Fruit fly (Drosophila melanogaster) whole organism, larva: Measurements from ENCODE around the gene CG45079.

Experiments used
- noc ChIP-seq: fragments of 200-800 bp; sonication (Bioruptor generic); optimal IDR thresholded peaks from 3 replicates; lab custom pipeline; 2019; ENCODE audit warnings: missing biosample characterization, mild to moderate bottlenecking, missing genetic modification characterization, moderate library complexity

The CG45079 gene

DNA sequence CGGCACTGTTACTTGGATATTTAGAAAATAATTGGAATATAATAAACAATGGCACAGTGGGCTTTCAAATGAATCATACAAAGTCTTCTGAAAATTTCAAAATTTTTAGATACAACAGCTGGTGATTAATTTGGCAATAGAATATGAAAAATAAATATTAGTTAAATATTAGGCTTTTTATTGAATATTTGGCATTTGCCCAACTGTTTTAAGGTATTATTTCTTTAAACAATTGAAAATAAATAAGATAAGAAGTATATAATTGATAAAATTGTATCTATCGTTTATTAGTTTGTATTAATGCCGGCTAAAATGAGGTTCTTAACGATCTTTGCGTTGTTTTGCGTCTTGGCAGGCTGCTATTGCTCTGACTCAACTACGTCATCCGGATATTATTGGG, at the start of gene CG45079:
TSS of gene CG45079 (plus strand) at position 301 of the 400 bp plus-strand sequence.
- TF ChIP-seq noc (tag; lab: Kevin White, UChicago), result no peak

DNA sequence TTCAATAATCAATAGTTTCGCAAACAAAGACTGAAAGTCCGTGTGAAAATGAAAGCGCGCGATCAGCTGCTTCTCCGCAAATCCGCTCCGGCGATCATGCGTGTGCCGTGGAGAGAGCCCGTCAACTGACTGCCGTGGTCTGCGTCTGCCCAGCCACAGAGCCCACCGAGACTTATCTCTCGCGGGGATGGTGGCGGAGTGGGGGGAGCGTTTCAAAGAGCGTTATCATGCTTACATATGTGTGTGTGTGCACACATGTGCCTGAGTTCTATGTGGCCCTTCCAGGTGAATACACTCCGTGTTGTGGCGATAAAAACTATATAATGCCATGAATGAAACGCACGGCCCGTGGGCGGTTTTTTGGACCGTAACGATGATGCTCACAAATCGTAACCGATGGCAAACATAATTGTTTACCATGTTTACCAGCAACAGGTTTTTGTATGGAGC, 46.3 kb upstream of the CG45079 start:
- no peak for TF ChIP-seq noc (tag; lab: Kevin White, UChicago)

DNA sequence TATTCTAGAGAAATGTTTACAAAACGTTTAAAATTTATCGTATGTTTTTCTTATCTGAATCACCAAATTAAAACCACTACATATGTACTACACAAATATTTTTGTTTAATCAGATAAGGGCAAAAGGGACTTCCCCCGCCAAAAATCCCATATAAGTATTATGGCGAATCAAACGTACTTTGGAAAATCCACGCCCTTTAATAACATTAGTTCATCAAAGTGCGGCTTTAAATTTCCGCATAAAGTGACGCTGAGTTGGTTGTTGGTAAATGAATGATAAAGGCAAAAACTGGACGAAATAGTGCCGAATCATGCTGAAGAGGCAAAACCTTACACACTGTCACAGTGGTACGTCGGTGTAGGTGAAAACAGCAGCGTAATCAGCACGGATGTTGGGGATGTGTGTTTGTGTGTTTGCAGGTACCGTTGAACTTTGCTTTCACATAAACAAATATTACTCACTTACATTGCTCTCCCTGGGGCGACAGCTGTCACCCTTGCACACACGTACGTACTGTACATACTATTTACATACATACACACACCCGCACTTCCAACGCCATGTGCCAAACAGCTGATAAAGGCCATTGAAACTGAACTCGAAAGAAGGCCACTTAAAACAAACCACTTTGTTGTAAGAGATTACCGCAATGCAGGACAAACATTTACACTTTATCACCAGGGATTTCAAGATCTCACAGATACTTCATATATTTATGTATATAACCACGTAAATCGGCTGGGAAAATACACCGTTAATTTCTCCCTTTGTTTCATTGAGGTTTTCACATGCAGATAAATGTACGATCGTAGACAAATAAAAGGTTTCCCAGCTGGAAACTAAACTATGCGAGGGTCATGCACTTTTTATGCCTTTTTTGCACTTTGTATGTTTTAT, 45.1 kb upstream of the CG45079 start:
- TF ChIP-seq noc (tag; lab: Kevin White, UChicago), result no peak

DNA sequence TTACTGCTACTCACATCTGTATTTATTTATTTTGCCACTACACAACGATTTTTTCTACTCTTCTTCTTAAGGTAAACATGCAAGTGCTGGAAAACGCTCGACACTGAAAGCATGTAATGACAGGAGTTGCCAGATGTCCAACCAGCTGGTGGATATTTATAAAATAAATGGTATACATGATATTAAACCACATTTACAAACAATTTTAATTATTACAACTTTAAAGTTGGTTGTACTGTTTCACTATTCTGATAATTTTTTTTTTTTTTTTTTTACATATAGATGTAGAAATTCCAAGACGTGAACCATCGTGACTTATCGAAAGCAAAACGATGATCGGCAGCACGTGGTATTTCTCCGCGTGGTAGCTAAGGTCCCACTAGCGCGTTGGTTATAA, 44.4 kb upstream of the CG45079 start, which contains the start of the genes Keap1 and kuk:
TSS of gene Keap1 (minus strand) at position 87 of the 397 bp plus-strand sequence.
TSS of gene kuk (plus strand) at position 386 of the 397 bp plus-strand sequence.
- peak; percentile 38 for TF ChIP-seq noc (tag; lab: Kevin White, UChicago)

DNA sequence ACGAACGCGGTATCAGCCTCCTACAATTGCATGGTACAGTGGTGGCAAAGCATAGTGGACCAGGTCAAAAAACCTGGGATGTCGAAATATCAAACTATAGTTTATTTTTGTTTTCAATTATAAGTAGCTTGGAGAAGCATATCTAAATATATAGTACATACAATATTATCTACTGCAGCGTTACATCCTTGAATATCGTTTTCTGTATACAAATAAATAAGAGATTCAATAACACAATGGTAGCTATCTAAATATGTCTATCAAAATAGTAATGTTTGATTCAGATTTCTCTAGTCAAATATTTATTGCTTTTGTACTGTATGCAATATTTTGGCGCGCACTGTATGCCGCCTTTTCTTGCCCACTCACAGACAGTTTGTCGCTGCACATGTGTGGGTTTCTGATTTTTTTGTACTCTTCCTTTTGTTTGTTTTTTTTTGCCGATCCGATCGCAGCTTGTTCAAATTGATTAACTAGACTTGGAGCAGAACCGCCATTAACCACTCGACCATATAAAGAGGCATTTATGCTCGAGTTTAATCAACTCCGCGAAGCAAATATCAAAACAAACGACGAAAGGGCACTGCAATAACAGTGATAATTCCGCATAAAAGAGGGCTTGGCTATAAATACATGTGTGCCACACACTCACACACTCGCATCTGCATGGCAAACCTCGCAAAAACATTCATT, 43.5 kb upstream of the CG45079 start:
- TF ChIP-seq noc (tag; lab: Kevin White, UChicago), result no peak

DNA sequence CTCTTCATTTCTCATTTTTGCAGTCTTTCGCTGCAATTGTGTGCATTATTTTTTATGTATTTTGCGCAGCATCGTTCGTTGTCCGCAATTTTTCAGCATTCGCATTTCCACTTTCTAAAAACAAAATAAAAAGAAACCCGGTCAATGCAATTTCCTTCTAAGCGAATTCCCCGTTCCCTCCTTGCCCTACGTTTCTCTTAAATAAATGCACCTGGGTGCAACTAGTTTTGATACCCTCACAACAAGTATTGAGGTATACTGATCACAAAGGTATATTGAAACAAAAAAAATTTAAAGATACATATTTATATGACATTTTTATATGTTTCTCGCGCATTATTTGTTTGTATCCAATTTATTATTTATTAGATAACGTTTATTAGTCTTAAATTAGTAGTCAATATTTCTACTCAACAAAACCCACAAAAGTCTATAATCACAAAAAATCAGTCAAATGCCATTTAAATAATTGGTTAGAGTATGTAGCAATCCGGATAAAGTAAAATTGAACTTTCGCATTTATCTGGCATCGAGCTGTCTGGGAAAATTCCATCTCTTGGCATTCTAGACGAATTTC, 42.8 kb upstream of the CG45079 start:
- no peak for TF ChIP-seq noc (tag; lab: Kevin White, UChicago)

DNA sequence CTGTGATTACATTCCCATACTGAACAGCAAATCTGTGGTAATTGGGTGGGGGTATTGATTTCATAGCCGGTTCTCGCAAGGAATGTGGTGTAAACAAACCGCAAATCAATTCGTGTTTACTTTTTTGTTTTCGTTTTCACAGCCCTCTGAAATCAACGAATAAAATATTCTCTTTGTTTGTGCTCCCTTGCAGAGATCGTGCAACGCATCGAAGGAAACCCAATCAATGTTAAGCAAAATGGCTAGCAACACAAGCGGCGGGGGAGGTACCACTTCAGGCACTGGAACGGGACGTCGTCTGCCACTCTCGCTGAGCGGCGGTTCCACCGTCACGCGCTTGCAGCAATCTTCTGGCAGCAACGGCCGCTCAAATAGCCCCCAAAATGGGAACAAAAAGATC, 41.8 kb upstream of the CG45079 start:
- no peak for TF ChIP-seq noc (tag; lab: Kevin White, UChicago)

DNA sequence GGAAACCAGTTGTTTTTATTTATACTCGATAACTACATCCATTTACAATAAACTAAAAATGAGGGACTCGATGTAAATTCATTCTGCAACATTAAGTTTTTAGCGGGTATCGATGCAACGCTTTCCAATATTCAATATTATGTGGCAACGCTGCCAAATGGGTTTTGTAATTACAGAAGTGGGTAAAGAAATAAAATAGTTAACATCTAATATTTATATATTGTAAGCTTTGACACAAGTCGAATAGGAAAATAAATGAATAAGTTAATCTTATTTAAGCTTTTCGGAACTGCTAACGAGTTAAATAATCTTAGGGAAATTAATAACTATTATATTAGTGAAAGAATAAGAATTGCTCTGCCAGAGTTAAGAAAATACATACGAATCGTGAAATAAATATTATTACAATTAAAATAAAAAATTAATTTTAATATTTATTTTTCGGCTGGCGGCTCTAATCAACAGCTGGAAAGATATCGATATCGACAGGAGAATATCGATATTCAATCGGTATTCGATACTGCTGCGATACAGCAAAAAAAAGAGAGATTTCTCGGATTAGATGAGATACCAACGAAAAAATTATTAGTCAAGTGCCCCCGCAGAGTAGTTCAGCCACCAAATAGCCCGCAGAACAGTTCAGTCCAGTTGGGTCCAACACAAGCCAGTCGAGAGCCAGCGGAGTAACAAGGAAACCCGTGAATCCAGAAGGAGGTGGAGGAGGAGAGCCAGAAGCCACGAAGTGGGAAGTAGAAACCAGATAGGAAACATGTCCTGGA, 39.1 kb upstream of the CG45079 start, which contains the start of gene GckIII:
TSS of gene GckIII (plus strand) at position 485 of the 779 bp plus-strand sequence.
- TF ChIP-seq noc (tag; lab: Kevin White, UChicago), result no peak

DNA sequence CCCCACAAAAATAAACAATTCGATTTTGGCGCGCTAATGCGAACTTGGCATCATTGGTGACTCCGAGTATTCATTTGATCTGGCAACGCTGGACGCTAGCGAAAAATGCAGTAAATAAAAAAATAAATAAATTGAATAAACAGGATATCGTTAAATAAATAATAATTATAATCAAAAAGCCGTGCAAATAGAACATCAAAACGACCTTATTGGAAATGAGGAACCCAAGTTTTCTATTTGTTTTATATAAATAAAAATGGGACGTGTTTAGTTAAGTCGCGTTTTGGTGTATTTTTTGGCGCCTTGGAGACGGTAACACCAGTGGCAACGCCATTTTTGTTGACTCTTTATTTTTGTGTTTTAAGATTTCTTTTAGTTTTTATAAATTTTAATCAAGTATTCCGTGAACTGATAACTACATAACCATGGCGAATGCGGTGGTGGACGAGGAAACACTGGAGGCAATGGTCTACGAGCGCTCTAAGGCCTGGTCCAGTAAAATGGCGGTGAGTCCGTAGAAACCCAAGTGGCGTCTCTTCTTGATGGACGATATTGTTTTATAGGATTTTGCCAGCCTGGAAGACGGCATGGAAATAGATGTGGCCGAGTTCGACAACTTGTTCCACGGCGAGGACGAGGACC, 36.2 kb upstream of the CG45079 start, which contains the start of gene cal1:
TSS of gene cal1 (plus strand) at position 304 of the 642 bp plus-strand sequence.
- no peak for TF ChIP-seq noc (tag; lab: Kevin White, UChicago)

DNA sequence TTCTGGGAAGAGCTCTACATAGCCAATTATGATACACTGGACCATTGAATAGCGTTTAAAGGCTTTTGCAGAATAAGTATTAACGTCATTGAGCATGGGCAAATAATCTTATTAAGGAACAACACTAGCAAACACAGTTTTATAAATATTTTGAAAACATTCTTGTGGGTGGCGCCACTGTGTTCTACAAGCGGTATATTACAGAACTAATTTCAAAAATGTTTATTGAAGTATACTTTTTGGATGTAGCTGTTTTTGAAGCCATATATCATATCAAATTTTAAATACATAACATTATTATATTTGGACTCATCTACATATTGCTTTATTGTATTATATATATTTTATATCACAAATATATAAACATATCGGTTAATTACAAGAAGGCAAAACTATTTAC, 15.4 kb upstream of the CG45079 start:
- TF ChIP-seq noc (tag; lab: Kevin White, UChicago), result no peak

DNA sequence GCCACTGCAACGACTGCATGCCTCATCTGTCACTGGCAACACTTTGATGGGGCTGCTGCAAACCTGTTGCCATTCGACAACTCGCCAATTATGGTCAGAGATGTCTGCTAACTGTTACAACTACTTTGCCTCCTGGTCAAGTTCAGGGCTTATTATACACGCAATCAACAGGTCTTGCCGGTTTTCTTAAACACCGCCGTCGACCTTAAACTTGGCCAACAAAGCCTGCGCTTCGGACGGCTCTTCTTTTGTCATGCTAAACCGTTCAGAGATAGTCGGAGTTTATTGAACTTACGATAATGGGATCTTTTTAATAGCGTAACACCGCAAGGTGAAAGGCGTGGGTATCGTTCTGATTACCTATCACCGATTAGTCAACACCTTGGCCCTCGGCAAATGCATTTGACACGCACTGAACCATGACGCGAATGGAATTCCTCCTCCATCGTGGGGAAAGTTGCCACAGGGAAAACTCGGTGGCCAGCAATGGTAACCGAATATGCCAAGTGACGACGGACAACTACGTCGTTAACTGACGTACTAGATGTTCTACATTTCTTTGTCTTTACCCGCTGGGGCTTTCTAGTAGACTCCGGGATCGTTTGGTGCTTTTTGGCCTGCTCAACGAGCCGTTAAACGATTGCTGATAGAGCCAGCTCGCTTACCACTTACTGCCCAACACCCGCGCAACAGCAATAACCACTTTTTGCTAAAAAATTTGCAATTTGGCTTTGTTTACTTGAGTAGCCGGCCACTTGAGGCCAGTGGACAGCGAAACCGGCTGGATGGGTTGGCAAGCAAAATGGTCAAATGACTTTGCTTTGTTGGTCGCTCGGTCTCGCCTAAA, 13.2 kb upstream of the CG45079 start:
- TF ChIP-seq noc (tag; lab: Kevin White, UChicago), result no peak

DNA sequence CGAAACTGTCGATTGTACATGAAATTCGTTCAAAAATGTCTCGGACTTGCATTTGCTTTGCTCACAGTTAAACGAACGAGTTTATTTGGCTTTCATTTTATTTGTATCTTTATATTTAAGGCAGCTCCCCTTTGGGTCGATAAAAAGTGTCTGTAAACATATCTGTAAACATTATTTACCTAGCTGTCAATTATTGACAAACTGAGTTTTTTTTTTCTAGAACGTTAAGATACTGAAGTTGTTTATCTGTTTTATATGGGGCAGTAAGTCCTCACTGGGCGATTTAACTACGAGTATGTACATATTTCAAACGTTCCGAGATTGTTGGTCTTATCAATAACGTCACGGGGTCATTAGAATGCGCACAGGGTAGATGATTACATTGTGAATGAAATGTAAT, 8.6 kb upstream of the CG45079 start:
- TF ChIP-seq noc (tag; lab: Kevin White, UChicago), result no peak

DNA sequence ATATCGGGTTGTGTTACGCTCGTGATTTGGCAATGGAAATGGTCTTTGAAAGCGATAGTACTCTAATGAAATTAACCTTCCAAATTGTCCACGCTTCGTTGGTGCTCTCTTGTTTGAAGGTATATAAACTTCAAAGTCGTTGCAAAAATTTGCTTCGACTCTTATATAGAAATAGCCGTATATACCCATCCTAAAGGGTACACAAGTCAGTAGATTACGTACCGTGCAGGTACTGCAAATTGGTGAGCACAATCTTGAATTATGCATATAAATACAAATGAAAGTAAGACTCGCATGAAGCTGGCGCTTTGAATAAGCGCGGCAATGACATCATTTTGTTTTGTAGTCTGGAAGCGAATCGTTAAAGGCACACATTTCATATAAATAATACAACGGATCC, 8.0 kb upstream of the CG45079 start:
- TF ChIP-seq noc (tag; lab: Kevin White, UChicago), result no peak
